Worm (Caenorhabditis elegans) whole organism, mixed stage, embryonic: ENCODE measurements around the gene lron-2.

ENCODE experiments used
- elt-1 ChIP-seq: sonication (generic microtip); optimal IDR thresholded peaks from 2 replicates; lab custom pipeline; 2017; ENCODE audit warnings: missing genetic modification characterization, mild to moderate bottlenecking, missing compliant biosample characterization, antibody characterized with exemption, moderate library complexity, borderline replicate concordance; ENCODE audit not compliant: insufficient read depth
- mab-5 ChIP-seq: fragments of 150-350 bp; optimal IDR thresholded peaks from 2 replicates; lab custom pipeline; 2014; ENCODE audit warnings: missing biosample characterization, missing genetic modification characterization
- mep-1 ChIP-seq: fragments of 150-350 bp; optimal IDR thresholded peaks from 2 replicates; lab custom pipeline; 2017; ENCODE audit warnings: missing biosample characterization, missing genetic modification reagents, missing genetic modification characterization, inconsistent platforms
- nhr-237 ChIP-seq: fragments of 150-350 bp; optimal IDR thresholded peaks from 2 replicates; lab custom pipeline; 2014; ENCODE audit warnings: missing biosample characterization, missing genetic modification characterization
- unc-39 ChIP-seq: fragments of 150-350 bp; optimal IDR thresholded peaks from 2 replicates; lab custom pipeline; 2014; ENCODE audit warnings: missing biosample characterization, missing genetic modification characterization
- unc-62 ChIP-seq: fragments of 150-350 bp; optimal IDR thresholded peaks from 2 replicates; lab custom pipeline; 2014; ENCODE audit warnings: missing biosample characterization, missing genetic modification reagents, missing genetic modification characterization

DNA sequence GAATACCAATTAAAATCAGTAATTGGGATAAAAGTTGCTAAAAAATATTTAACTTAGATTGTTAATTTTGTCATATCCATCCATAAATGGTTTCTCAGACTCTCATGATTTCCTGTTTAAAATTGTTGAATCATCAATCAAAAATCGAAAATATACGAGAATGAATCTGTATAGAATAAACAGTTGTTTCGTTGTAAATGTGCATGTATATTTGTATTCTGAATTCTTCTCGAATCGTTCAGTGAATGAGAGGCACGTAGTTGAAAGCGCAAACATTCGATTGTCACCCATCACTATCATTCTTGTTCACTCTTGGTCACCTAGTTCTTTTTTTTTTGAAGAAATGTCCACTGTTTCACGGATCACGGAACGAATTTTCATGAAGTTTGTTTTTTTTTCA lies 37.4 kb downstream of the lron-2 start, which contains the start of gene ptd-2:
- TF ChIP-seq mab-5 (tag; lab: Kevin White, UChicago) (no peak), unc-39 (tag; lab: Kevin White, UChicago) (no peak), nhr-237 (tag; lab: Kevin White, UChicago) (no peak), mep-1 (tag; lab: Kevin White, UChicago) (no peak), unc-62 (GFP tag; lab: Kevin White, UChicago) (no peak), elt-1 (tag; lab: Kevin White, UChicago) (no peak)
